Worm (Caenorhabditis elegans) whole organism, early embryonic: Measurements from ENCODE around the gene fdgt-2.

Experiments
- B0310.2 ChIP-seq: sonication (generic microtip); optimal IDR thresholded peaks from 2 replicates; lab custom pipeline; 2016; ENCODE audit warnings: mild to moderate bottlenecking, missing genetic modification characterization, missing compliant biosample characterization
- F13C5.2 ChIP-seq: sonication (generic microtip); optimal IDR thresholded peaks from 2 replicates; lab custom pipeline; 2017; ENCODE audit warnings: mild to moderate bottlenecking, missing genetic modification characterization, inconsistent platforms, missing compliant biosample characterization
- aly-1 ChIP-seq: sonication (generic microtip); optimal IDR thresholded peaks from 2 replicates; lab custom pipeline; 2016; ENCODE audit warnings: missing genetic modification characterization, missing compliant biosample characterization
- ama-1 ChIP-seq: fragments of 150-350 bp; optimal IDR thresholded peaks from 2 replicates; lab custom pipeline; 2014
- ets-7 ChIP-seq: sonication (generic microtip); optimal IDR thresholded peaks from 2 replicates; lab custom pipeline; 2016; ENCODE audit warnings: missing genotype, missing genetic modification characterization, missing compliant biosample characterization
- flt-1 ChIP-seq: fragments of 200-800 bp; sonication (Bioruptor generic); IDR thresholded peaks from 2 replicates; pipeline ENCODE4 v1.3.6; 2022; ENCODE audit warnings: missing genetic modification characterization, missing compliant biosample characterization
- hmbx-1 ChIP-seq: sonication (generic microtip); optimal IDR thresholded peaks from 2 replicates; lab custom pipeline; 2016; ENCODE audit warnings: mild to moderate bottlenecking, missing genetic modification characterization, missing compliant biosample characterization
- hmg-4 ChIP-seq: fragments of 200-800 bp; sonication (Bioruptor generic); optimal IDR thresholded peaks from 2 replicates; lab custom pipeline; 2018; ENCODE audit warnings: mild to moderate bottlenecking, missing genetic modification characterization, missing compliant biosample characterization
- pes-1 ChIP-seq: fragments of 200-800 bp; sonication (Bioruptor generic); IDR thresholded peaks from 2 replicates; pipeline ENCODE4 v1.3.6; 2022; ENCODE audit warnings: missing genetic modification reagents, missing genetic modification characterization, missing compliant biosample characterization
- scrt-1 ChIP-seq: fragments of 200-800 bp; sonication (Bioruptor generic); IDR thresholded peaks from 2 replicates; pipeline ENCODE4 v1.3.6; 2022; ENCODE audit warnings: missing genetic modification characterization, missing compliant biosample characterization
- tbx-11 ChIP-seq: fragments of 200-800 bp; sonication (Bioruptor generic); IDR thresholded peaks from 2 replicates; pipeline ENCODE4 v1.3.6; 2022; ENCODE audit warnings: missing genetic modification characterization, missing compliant biosample characterization
- tra-4 ChIP-seq: sonication (generic microtip); optimal IDR thresholded peaks from 2 replicates; lab custom pipeline; 2017; ENCODE audit warnings: missing genetic modification characterization, missing compliant biosample characterization

DNA sequence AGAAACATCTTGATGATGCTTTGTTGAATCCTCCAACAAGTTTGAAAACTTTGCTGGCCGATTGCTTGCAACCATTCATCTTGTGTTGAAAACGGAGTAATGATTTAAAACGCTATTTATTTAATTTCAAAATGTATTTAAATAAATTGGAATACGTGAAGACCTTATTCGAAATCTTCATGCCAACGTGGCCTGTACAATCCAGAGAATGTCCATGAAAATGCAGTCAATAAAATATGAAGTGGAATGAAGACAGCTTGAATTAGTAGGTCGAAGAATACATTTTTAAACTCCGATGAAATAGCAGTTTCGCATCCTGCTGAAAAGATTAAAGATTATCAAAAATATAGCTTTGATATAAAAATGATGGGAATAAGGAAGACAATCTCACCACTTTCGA, 37.1 kb downstream of the fdgt-2 start, which contains the start of gene F22B5.5:
- TF ChIP-seq tra-4 (tag; lab: Kevin White, UChicago) (no peak), pes-1 (GFP tag; lab: Robert Waterston, UW) (no peak), ama-1 (no peak), flt-1 (GFP tag; lab: Robert Waterston, UW) (no peak), scrt-1 (GFP tag; lab: Robert Waterston, UW) (no peak), tbx-11 (GFP tag; lab: Robert Waterston, UW) (no peak), ets-7 (no peak), hmbx-1 (tag; lab: Kevin White, UChicago) (no peak), hmg-4 (GFP tag; lab: Kevin White, UChicago) (no peak), aly-1 (tag; lab: Kevin White, UChicago) (no peak), B0310.2 (tag; lab: Kevin White, UChicago) (no peak), F13C5.2 (tag; lab: Kevin White, UChicago) (no peak)
